Fruit fly (Drosophila melanogaster): ENCODE data around the gene CG8219.

DNA sequence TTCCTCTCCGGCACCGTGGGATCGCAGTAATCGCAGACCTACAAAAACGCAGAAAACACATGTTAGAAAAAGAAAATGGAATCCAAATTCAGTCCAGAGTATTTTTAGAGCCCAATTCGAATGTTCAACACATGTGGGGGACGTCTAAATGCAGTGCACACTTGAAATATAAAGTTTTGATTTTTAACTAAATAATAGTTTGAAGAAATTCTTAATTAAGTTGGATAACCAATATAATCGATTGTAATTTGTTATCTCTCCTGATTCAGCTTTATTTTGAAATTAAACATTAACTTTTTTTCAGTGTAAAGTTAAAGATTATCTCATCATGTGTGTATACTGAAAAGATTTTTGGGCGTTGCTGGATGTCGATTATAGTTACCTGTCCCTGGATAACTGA, 16.9 kb downstream of the CG8219 start:
- TF ChIP-seq psq (GFP tag; optimal IDR thresholded peaks at IDR 0.05) (peak; percentile 11), Abd-B (GFP tag; optimal IDR thresholded peaks at IDR 0.05) (no peak), pan (optimal IDR thresholded peaks at IDR 0.05) (no peak), Rel (GFP tag; optimal IDR thresholded peaks at IDR 0.05) (no peak), Rel (tag; optimal IDR thresholded peaks at IDR 0.05) (no peak), Hr78 (GFP tag; optimal IDR thresholded peaks at IDR 0.05) (no peak)
